Fruit fly (Drosophila melanogaster): ENCODE results near the gene Srp54.

The Srp54 gene

DNA sequence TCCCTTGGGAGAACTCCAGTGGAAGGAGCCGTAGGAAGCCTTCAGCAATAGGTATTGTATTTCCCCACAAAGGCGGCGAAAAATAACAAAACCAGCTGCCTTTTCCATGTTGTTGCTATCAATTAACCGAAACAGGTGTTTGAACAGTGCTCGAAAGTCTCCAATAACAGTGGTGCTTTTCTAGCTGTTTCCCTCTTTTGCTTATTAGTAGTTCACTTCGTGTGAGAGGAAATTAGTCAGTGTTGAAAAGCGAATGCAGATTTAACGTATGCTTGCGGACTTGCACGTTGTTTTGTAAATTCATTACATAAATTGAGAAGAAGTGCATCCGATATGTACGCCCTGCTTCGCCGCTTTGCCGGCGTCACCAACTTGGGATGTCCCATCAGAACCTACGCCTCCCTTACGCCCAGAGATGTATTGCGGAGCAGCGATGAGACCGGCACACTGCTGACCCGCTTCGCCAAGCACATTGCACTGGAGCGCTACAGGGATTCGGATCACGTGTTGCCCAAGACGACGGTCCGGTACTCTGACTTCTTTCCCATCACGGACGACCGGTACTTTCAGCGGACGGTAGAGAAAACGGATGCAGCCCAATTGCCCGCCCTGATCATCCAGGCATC lies 26.0 kb downstream of the Srp54 start, which contains the start of the genes Datp and CG4619 (continued):
- peak; percentile 29 for TF ChIP-seq CG11762 (GFP tag; optimal IDR thresholded peaks at IDR 0.05; ENCODE audit: insufficient read depth)
- TF ChIP-seq CG6276 (GFP tag; optimal IDR thresholded peaks at IDR 0.05), result no peak
- peak; percentile 42 for TF ChIP-seq lz (GFP tag; optimal IDR thresholded peaks at IDR 0.05)
- TF ChIP-seq achi (GFP tag; optimal IDR thresholded peaks at IDR 0.05), result no peak
- no peak for TF ChIP-seq Hr39 (GFP tag; optimal IDR thresholded peaks at IDR 0.05)
- peak; percentile 56; the same call in 1 of the 3 replicates for TF ChIP-seq eg (GFP tag; IDR thresholded peaks at IDR 0.05)
- TF ChIP-seq Met (GFP tag; optimal IDR thresholded peaks at IDR 0.05), result no peak
- TF ChIP-seq CG10631 (GFP tag; optimal IDR thresholded peaks at IDR 0.05), result no peak
- peak; percentile 61 for TF ChIP-seq CG3919 (GFP tag; optimal IDR thresholded peaks at IDR 0.05)
- TF ChIP-seq acj6 (GFP tag; optimal IDR thresholded peaks at IDR 0.05), result no peak
- no peak for TF ChIP-seq Smox (GFP tag; optimal IDR thresholded peaks at IDR 0.05)
- TF ChIP-seq CG7368 (GFP tag; optimal IDR thresholded peaks at IDR 0.05), result peak; percentile 18
- peak; percentile 58 for TF ChIP-seq esn (GFP tag; optimal IDR thresholded peaks at IDR 0.05)

DNA sequence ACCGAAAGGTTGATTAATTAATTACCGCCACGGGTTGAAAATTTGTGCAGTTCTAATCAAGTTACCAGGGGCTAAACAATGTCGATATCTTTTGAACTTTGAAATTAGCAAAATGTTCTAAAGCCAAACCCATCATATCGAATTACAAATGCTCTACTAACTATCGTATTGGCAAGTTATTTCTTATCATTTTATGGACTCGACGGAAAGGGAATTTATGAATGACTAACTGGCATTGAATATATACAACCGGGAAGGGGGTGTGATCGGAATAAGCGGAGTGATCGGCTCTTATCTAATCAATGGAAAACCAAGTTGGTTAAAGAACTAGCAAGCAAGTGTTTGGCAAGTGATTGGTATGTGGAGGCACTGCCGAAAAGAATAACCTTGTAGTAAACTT lies 30.8 kb downstream of the Srp54 start:
- TF ChIP-seq cyc (GFP tag; optimal IDR thresholded peaks at IDR 0.05), result no peak
- TF ChIP-seq Eip78C (GFP tag), result peak; percentile 55
- no peak for TF ChIP-seq Ets21C (GFP tag; optimal IDR thresholded peaks at IDR 0.05)
- TF ChIP-seq CG6792 (GFP tag; optimal IDR thresholded peaks at IDR 0.05), result no peak
- TF ChIP-seq vri (GFP tag; optimal IDR thresholded peaks at IDR 0.05), result peak; percentile 74
- TF ChIP-seq Hr4 (GFP tag; optimal IDR thresholded peaks at IDR 0.05), result no peak
- no peak for TF ChIP-seq CG7368 (GFP tag; optimal IDR thresholded peaks at IDR 0.05)
- no peak for TF ChIP-seq Smox (GFP tag; optimal IDR thresholded peaks at IDR 0.05)
- no peak for TF ChIP-seq CG11902 (GFP tag; optimal IDR thresholded peaks at IDR 0.05)

DNA sequence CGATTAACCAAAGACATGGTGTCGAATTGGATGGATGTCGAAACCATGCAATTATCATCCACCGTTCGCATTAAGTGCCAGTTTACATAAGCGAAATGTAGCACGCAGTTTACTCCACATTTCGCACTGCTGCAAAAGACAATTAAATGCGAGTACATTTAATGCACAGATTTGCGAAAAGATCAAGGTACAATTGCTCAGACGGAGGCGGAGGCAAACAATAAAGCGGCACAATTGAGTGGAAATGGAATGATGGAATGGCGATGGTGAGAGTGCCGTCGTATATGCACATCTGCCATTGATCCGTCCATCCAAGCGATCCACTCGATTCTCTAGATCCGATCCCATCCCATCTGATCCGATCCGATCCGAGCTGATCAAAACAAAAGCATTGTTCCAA lies 32.4 kb downstream of the Srp54 start:
- TF ChIP-seq CG6854 (GFP tag; optimal IDR thresholded peaks at IDR 0.05) (peak; percentile 33), CG6276 (GFP tag; optimal IDR thresholded peaks at IDR 0.05) (peak; percentile 67), dsx (GFP tag; optimal IDR thresholded peaks at IDR 0.05; ENCODE audit: poor library complexity, severe bottlenecking) (peak; percentile 3), ss (GFP tag; optimal IDR thresholded peaks at IDR 0.05) (peak; percentile 59 to 75), dac (GFP tag; optimal IDR thresholded peaks at IDR 0.05) (no peak), Eip78C (GFP tag) (peak; percentile 71), Ets21C (GFP tag; optimal IDR thresholded peaks at IDR 0.05) (no peak), esn (GFP tag; optimal IDR thresholded peaks at IDR 0.05) (peak; percentile 2), Hr4 (GFP tag; optimal IDR thresholded peaks at IDR 0.05) (no peak), CG16779 (tag; optimal IDR thresholded peaks at IDR 0.05) (peak; percentile 14), CG6792 (GFP tag; optimal IDR thresholded peaks at IDR 0.05) (no peak), CG1621 (tag; optimal IDR thresholded peaks at IDR 0.05) (peak; percentile 10), CG9139 (GFP tag; optimal IDR thresholded peaks at IDR 0.05) (peak; percentile 49), CG6808 (GFP tag; optimal IDR thresholded peaks at IDR 0.05) (peak; percentile 42), Eip93F (GFP tag; optimal IDR thresholded peaks at IDR 0.05) (no peak), CG10669 (GFP tag; optimal IDR thresholded peaks at IDR 0.05) (peak; percentile 22), svp (GFP tag) (peak; percentile 96)

DNA sequence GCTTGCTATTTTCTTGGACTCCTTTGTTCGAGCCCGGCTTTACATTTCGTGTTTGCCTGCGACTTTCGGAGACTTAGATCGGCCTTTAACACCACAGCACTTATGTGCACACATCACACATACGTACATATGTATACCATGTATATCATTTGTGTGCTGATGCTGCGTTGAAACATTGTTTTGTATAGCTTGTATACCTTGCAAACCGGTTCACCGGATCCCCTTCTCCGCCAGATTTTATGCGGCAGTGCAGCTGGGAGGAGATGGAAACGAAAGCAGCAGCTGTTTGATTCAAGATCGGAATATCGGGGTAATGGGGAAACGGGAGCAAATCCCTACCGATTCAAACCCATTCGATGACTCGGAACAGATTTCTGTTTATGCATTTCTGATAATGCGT lies 33.3 kb downstream of the Srp54 start:
- no peak for TF ChIP-seq CG15336 (GFP tag; IDR thresholded peaks at IDR 0.05)
- no peak for TF ChIP-seq spab (GFP tag; optimal IDR thresholded peaks at IDR 0.05)
- no peak for TF ChIP-seq cyc (GFP tag; optimal IDR thresholded peaks at IDR 0.05)
- TF ChIP-seq fd85E (GFP tag; optimal IDR thresholded peaks at IDR 0.05), result no peak
- TF ChIP-seq Eip78C (GFP tag), result no peak
- no peak for TF ChIP-seq OdsH (GFP tag; optimal IDR thresholded peaks at IDR 0.05)
- 0 out of 3 replicates have a peak, but pooled peaks have one; percentile 31 for TF ChIP-seq CG6163 (GFP tag; IDR thresholded peaks at IDR 0.05)
- TF ChIP-seq Hr38 (GFP tag; optimal IDR thresholded peaks at IDR 0.05), result no peak
- TF ChIP-seq Sox102F (GFP tag; optimal IDR thresholded peaks at IDR 0.05), result no peak
- TF ChIP-seq Blimp-1 (GFP tag; optimal IDR thresholded peaks at IDR 0.05), result no peak
- TF ChIP-seq Sox15 (GFP tag; optimal IDR thresholded peaks at IDR 0.05), result no peak
- no peak for TF ChIP-seq CG11762 (GFP tag; optimal IDR thresholded peaks at IDR 0.05; ENCODE audit: insufficient read depth)
- no peak for TF ChIP-seq eg (GFP tag; IDR thresholded peaks at IDR 0.05)
- TF ChIP-seq fkh (GFP tag; optimal IDR thresholded peaks at IDR 0.05), result peak; percentile 27
- no peak for TF ChIP-seq Eip75B (GFP tag; optimal IDR thresholded peaks at IDR 0.05)
- TF ChIP-seq CG1621 (tag; optimal IDR thresholded peaks at IDR 0.05), result peak; percentile 8
- TF ChIP-seq dsx (GFP tag; optimal IDR thresholded peaks at IDR 0.05; ENCODE audit: poor library complexity, severe bottlenecking), result peak; percentile 95
- TF ChIP-seq CG6854 (GFP tag; optimal IDR thresholded peaks at IDR 0.05), result peak; percentile 8
- no peak for TF ChIP-seq CG8119 (GFP tag; IDR thresholded peaks at IDR 0.05)

Data from whole organism, prepupa.